Worm (Caenorhabditis elegans) whole organism, late embryonic: Measurements from ENCODE around the gene srbc-11.

ENCODE experiments used
- C38D4.7 ChIP-seq: fragments of 200-800 bp; sonication (Bioruptor generic); optimal IDR thresholded peaks from 2 replicates; lab custom pipeline; 2018; ENCODE audit warnings: mild to moderate bottlenecking, missing genetic modification characterization, moderate library complexity, missing compliant biosample characterization
- F13H6.1 ChIP-seq: sonication (generic microtip); optimal IDR thresholded peaks from 2 replicates; lab custom pipeline; 2016; ENCODE audit warnings: missing genetic modification characterization, missing compliant biosample characterization
- K09A11.1 ChIP-seq: sonication (generic microtip); optimal IDR thresholded peaks from 2 replicates; lab custom pipeline; 2017; ENCODE audit warnings: antibody characterized with exemption, mild to moderate bottlenecking, missing genetic modification characterization, missing compliant biosample characterization; ENCODE audit not compliant: insufficient read depth
- T23F11.4 ChIP-seq: fragments of 200-800 bp; sonication (Bioruptor generic); optimal IDR thresholded peaks from 2 replicates; lab custom pipeline; 2018; ENCODE audit warnings: mild to moderate bottlenecking, missing genetic modification characterization, missing compliant biosample characterization
- ahr-1 ChIP-seq: sonication (generic microtip); optimal IDR thresholded peaks from 2 replicates; lab custom pipeline; 2016; ENCODE audit warnings: missing genetic modification characterization, missing compliant biosample characterization
- ceh-14 ChIP-seq: sonication (generic microtip); optimal IDR thresholded peaks from 2 replicates; lab custom pipeline; 2016; ENCODE audit warnings: missing genotype, missing genetic modification characterization, missing compliant biosample characterization
- ceh-18 ChIP-seq: sonication (generic microtip); optimal IDR thresholded peaks from 2 replicates; lab custom pipeline; 2016; ENCODE audit warnings: missing genetic modification characterization, missing compliant biosample characterization
- ceh-19 ChIP-seq: fragments of 200-800 bp; sonication (Bioruptor generic); optimal IDR thresholded peaks from 2 replicates; lab custom pipeline; 2018; ENCODE audit warnings: mild to moderate bottlenecking, missing genetic modification characterization, missing compliant biosample characterization
- ceh-2 ChIP-seq: sonication (generic microtip); optimal IDR thresholded peaks from 2 replicates; lab custom pipeline; 2016; ENCODE audit warnings: missing genotype, missing genetic modification characterization, missing compliant biosample characterization
- ceh-22 ChIP-seq: sonication (generic microtip); optimal IDR thresholded peaks from 2 replicates; lab custom pipeline; 2017; ENCODE audit warnings: missing biosample characterization, missing genetic modification characterization
- ceh-24 ChIP-seq: sonication (generic microtip); optimal IDR thresholded peaks from 2 replicates; lab custom pipeline; 2016; ENCODE audit warnings: mild to moderate bottlenecking, missing genetic modification characterization, missing compliant biosample characterization
- ceh-30 ChIP-seq: fragments of 150-350 bp; optimal IDR thresholded peaks from 2 replicates; lab custom pipeline; 2014; ENCODE audit warnings: missing biosample characterization, missing genetic modification characterization
- ceh-31 ChIP-seq: sonication (generic microtip); optimal IDR thresholded peaks from 2 replicates; lab custom pipeline; 2016; ENCODE audit warnings: missing genetic modification characterization, missing compliant biosample characterization
- ceh-34 ChIP-seq: sonication (generic microtip); optimal IDR thresholded peaks from 2 replicates; lab custom pipeline; 2016; ENCODE audit warnings: mild to moderate bottlenecking, missing genetic modification characterization, missing compliant biosample characterization
- ceh-45 ChIP-seq: fragments of 200-800 bp; sonication (Bioruptor generic); IDR thresholded peaks from 2 replicates; pipeline ENCODE4 v1.3.6; 2022; ENCODE audit warnings: missing genetic modification reagents, missing genetic modification characterization, missing compliant biosample characterization
- ceh-48 ChIP-seq: sonication (generic microtip); optimal IDR thresholded peaks from 2 replicates; lab custom pipeline; 2016; ENCODE audit warnings: missing genetic modification characterization, inconsistent platforms, missing compliant biosample characterization
- ceh-6 ChIP-seq: fragments of 200-800 bp; sonication (Bioruptor generic); optimal IDR thresholded peaks from 2 replicates; lab custom pipeline; 2018; ENCODE audit warnings: mild to moderate bottlenecking, missing genetic modification characterization, missing compliant biosample characterization
- ceh-9 ChIP-seq: sonication (generic microtip); optimal IDR thresholded peaks from 2 replicates; lab custom pipeline; 2016; ENCODE audit warnings: mild to moderate bottlenecking, missing genetic modification characterization, inconsistent platforms, missing compliant biosample characterization
- che-1 ChIP-seq: sonication (generic microtip); optimal IDR thresholded peaks from 2 replicates; lab custom pipeline; 2016; ENCODE audit warnings: mild to moderate bottlenecking, missing genetic modification characterization, missing compliant biosample characterization
- elt-2 ChIP-seq: sonication (generic microtip); optimal IDR thresholded peaks from 2 replicates; lab custom pipeline; 2016; ENCODE audit warnings: missing genetic modification reagents, missing genetic modification characterization, missing compliant biosample characterization
- elt-4 ChIP-seq: sonication (generic microtip); optimal IDR thresholded peaks from 2 replicates; lab custom pipeline; 2016; ENCODE audit warnings: missing genetic modification characterization, missing compliant biosample characterization
- ets-4 ChIP-seq: sonication (generic microtip); optimal IDR thresholded peaks from 2 replicates; lab custom pipeline; 2016; ENCODE audit warnings: missing genetic modification characterization, missing compliant biosample characterization
- fkh-6 ChIP-seq: sonication (generic microtip); optimal IDR thresholded peaks from 2 replicates; lab custom pipeline; 2016; ENCODE audit warnings: missing genetic modification characterization, missing compliant biosample characterization
- gmeb-2 ChIP-seq: sonication (generic microtip); optimal IDR thresholded peaks from 2 replicates; lab custom pipeline; 2016; ENCODE audit warnings: missing genetic modification characterization, inconsistent platforms, missing compliant biosample characterization
- hlh-13 ChIP-seq: fragments of 200-800 bp; sonication (Bioruptor generic); optimal IDR thresholded peaks from 2 replicates; lab custom pipeline; 2018; ENCODE audit warnings: mild to moderate bottlenecking, missing genetic modification characterization, missing compliant biosample characterization
- hlh-6 ChIP-seq: sonication (generic microtip); optimal IDR thresholded peaks from 2 replicates; lab custom pipeline; 2016; ENCODE audit warnings: missing genotype, missing genetic modification characterization, missing compliant biosample characterization
- lim-6 ChIP-seq: sonication (generic microtip); optimal IDR thresholded peaks from 2 replicates; lab custom pipeline; 2016; ENCODE audit warnings: missing genetic modification characterization, missing compliant biosample characterization
- nfya-1 ChIP-seq: sonication (generic microtip); optimal IDR thresholded peaks from 2 replicates; lab custom pipeline; 2017; ENCODE audit warnings: missing genetic modification characterization, mild to moderate bottlenecking, missing compliant biosample characterization, antibody characterized with exemption, moderate library complexity
- nhr-11 ChIP-seq: fragments of 150-350 bp; optimal IDR thresholded peaks from 2 replicates; lab custom pipeline; 2014; ENCODE audit warnings: missing biosample characterization, missing genetic modification characterization
- nhr-232 ChIP-seq: sonication (generic microtip); optimal IDR thresholded peaks from 2 replicates; lab custom pipeline; 2016; ENCODE audit warnings: missing genetic modification characterization, missing compliant biosample characterization
- npax-4 ChIP-seq: sonication (generic microtip); optimal IDR thresholded peaks from 2 replicates; lab custom pipeline; 2016; ENCODE audit warnings: missing genetic modification characterization, missing compliant biosample characterization
- odd-2 ChIP-seq: sonication (generic microtip); optimal IDR thresholded peaks from 2 replicates; lab custom pipeline; 2017; ENCODE audit warnings: antibody characterized with exemption, mild to moderate bottlenecking, missing genetic modification characterization, missing compliant biosample characterization
- ref-2 ChIP-seq: sonication (generic microtip); optimal IDR thresholded peaks from 2 replicates; lab custom pipeline; 2016; ENCODE audit warnings: missing genetic modification characterization, missing compliant biosample characterization
- sox-2 ChIP-seq: fragments of 200-800 bp; sonication (Bioruptor generic); IDR thresholded peaks from 2 replicates; pipeline ENCODE4 v1.3.6; 2022; ENCODE audit warnings: missing genetic modification reagents, missing genetic modification characterization, missing compliant biosample characterization
- sox-4 ChIP-seq: sonication (generic microtip); optimal IDR thresholded peaks from 2 replicates; lab custom pipeline; 2017; ENCODE audit warnings: mild to moderate bottlenecking, missing genetic modification characterization, inconsistent platforms, missing compliant biosample characterization
- tbx-2 ChIP-seq: sonication (generic microtip); optimal IDR thresholded peaks from 2 replicates; lab custom pipeline; 2016; ENCODE audit warnings: missing genetic modification characterization, missing compliant biosample characterization
- zip-5 ChIP-seq: sonication (generic microtip); optimal IDR thresholded peaks from 2 replicates; lab custom pipeline; 2016; ENCODE audit warnings: missing genetic modification characterization, missing compliant biosample characterization
- ztf-16 ChIP-seq: sonication (generic microtip); optimal IDR thresholded peaks from 2 replicates; lab custom pipeline; 2017; ENCODE audit warnings: missing genetic modification characterization, missing compliant biosample characterization

The srbc-11 gene

DNA sequence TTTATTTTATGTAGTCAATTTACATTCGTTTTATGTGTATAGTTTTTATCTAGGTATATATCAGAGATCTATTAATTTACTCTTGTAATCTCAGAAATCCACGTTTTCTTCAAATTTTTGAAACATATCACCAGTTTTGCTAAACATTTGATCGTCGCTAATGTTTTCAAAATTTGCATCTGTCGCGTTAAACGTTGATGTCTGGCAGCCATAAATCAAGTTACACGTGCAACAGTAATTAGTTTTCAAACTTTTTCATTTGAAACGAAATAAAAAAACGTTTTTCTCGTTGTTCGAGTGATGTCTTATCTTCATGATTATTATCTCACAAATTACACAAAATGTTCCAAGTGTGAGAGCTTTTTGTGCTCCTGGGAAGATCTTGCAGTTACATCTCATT is 2.4 kb upstream of the srbc-11 start, which contains the start of gene srh-79:
Gene srh-79 (plus strand): TSS at position 301 of the 400 bp plus-strand sequence.
- TF ChIP-seq che-1 (tag; lab: Kevin White, UChicago): no peak
- no peak for TF ChIP-seq T23F11.4 (GFP tag; lab: Kevin White, UChicago)
- TF ChIP-seq ceh-48 (tag; lab: Kevin White, UChicago): no peak
- no peak for TF ChIP-seq ref-2 (tag; lab: Kevin White, UChicago)
- TF ChIP-seq ceh-19 (GFP tag; lab: Kevin White, UChicago): no peak
- TF ChIP-seq hlh-13 (GFP tag; lab: Kevin White, UChicago): no peak
- no peak for TF ChIP-seq ets-4
- TF ChIP-seq F13H6.1 (tag; lab: Kevin White, UChicago): no peak
- TF ChIP-seq nhr-11 (tag; lab: Kevin White, UChicago): no peak
- no peak for TF ChIP-seq ceh-14 (tag; lab: Kevin White, UChicago)
- no peak for TF ChIP-seq ceh-18 (tag; lab: Kevin White, UChicago)
- TF ChIP-seq ceh-9 (tag; lab: Kevin White, UChicago): no peak
- TF ChIP-seq ceh-45 (GFP tag; lab: Robert Waterston, UW): no peak
- no peak for TF ChIP-seq nfya-1
- no peak for TF ChIP-seq elt-4 (tag; lab: Kevin White, UChicago)
- no peak for TF ChIP-seq elt-2 (tag; lab: Kevin White, UChicago)
- TF ChIP-seq, all 69 proteins: peak for 0

DNA sequence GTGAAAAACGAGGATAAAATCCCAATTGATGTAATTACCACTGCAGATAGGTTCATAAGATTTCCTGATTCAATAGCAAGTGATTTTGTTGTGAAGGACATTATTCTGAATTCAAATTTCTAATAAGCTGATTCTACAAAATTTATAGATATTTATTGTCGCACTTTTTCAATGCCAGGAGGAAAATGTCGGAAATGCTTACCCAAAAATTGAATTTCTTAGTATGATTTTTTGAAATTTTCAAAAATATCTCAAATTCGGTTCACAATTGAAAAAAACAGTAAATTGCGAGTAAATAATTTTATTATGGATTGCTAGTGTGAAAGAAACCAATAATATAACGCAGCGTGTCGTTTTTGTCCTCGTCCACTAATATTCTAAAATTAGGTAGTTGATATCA is 2.2 kb downstream of the srbc-11 start, which contains the start of gene srbc-10:
Gene srbc-10 (minus strand): TSS at position 101 of the 400 bp plus-strand sequence.
- TF ChIP-seq ceh-2 (no peak), sox-4 (tag; lab: Kevin White, UChicago) (no peak), gmeb-2 (no peak), hlh-13 (GFP tag; lab: Kevin White, UChicago) (no peak), nhr-232 (tag; lab: Kevin White, UChicago) (no peak), ceh-30 (tag; lab: Kevin White, UChicago) (no peak), odd-2 (tag; lab: Kevin White, UChicago) (no peak), ceh-24 (tag; lab: Kevin White, UChicago) (no peak), ceh-9 (tag; lab: Kevin White, UChicago) (no peak), ceh-6 (GFP tag; lab: Kevin White, UChicago) (no peak), tbx-2 (no peak), lim-6 (no peak), npax-4 (tag; lab: Kevin White, UChicago) (no peak), fkh-6 (tag; lab: Kevin White, UChicago) (no peak), sox-2 (GFP tag; lab: Robert Waterston, UW) (no peak)

DNA sequence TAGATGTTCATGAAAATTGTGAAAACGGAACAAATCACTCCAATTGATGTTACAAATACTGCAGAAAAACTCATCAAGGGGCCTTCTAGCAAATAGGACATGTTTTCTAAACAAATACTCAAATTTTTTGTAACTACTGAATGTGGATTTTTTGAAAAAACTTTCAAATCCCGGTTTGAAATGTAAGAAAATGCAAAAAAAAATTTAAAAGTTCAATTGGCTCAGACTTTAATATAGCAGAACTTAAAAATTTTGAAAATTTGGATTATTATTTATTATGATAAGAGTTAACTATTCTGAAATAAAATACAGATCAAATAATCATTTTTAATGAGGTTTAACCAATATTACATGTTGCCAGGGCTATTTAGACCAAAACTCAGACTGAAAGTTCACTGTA is 4.7 kb downstream of the srbc-11 start, which contains the start of gene srbc-9:
Gene srbc-9 (minus strand): TSS at position 101 of the 400 bp plus-strand sequence.
- TF ChIP-seq che-1 (tag; lab: Kevin White, UChicago): no peak
- no peak for TF ChIP-seq K09A11.1 (tag; lab: Kevin White, UChicago)
- TF ChIP-seq zip-5: no peak
- TF ChIP-seq hlh-6: no peak
- no peak for TF ChIP-seq ztf-16 (tag; lab: Kevin White, UChicago)
- TF ChIP-seq ceh-31 (tag; lab: Kevin White, UChicago): no peak
- no peak for TF ChIP-seq ceh-34 (tag; lab: Kevin White, UChicago)
- no peak for TF ChIP-seq hlh-13 (GFP tag; lab: Kevin White, UChicago)
- no peak for TF ChIP-seq fkh-6 (tag; lab: Kevin White, UChicago)
- no peak for TF ChIP-seq ahr-1 (tag; lab: Kevin White, UChicago)
- no peak for TF ChIP-seq C38D4.7
- TF ChIP-seq npax-4 (tag; lab: Kevin White, UChicago): no peak
- TF ChIP-seq ceh-22 (tag; lab: Kevin White, UChicago): no peak
